Fruit fly (Drosophila melanogaster): Measurements from ENCODE around the gene Vsx1.

Vsx1 gene

dm6 chrX:5608472-5608871, 14.4 kb downstream of the Vsx1 start:
- no peak for TF ChIP-seq jim (GFP tag; optimal IDR thresholded peaks at IDR 0.05)
- TF ChIP-seq OdsH (GFP tag; optimal IDR thresholded peaks at IDR 0.05) = peak; percentile 51
- no peak for TF ChIP-seq Hr78 (GFP tag; optimal IDR thresholded peaks at IDR 0.05)
- TF ChIP-seq lola (GFP tag; optimal IDR thresholded peaks at IDR 0.05) = no peak
- TF ChIP-seq CG9705 (GFP tag; optimal IDR thresholded peaks at IDR 0.05) = no peak
- TF ChIP-seq h (GFP tag; optimal IDR thresholded peaks at IDR 0.05) = peak; percentile 22
- no peak for TF ChIP-seq brk (GFP tag; optimal IDR thresholded peaks at IDR 0.05)
- TF ChIP-seq Rel (GFP tag; optimal IDR thresholded peaks at IDR 0.05) = no peak
- TF ChIP-seq Rel (tag; optimal IDR thresholded peaks at IDR 0.05) = no peak
- peak; percentile 27 for TF ChIP-seq psq (GFP tag; optimal IDR thresholded peaks at IDR 0.05)
- TF ChIP-seq Hr83 (GFP tag; optimal IDR thresholded peaks at IDR 0.05; ENCODE audit: poor library complexity, severe bottlenecking) = no peak
- TF ChIP-seq usp (GFP tag; optimal IDR thresholded peaks at IDR 0.05) = no peak
- TF ChIP-seq fru (GFP tag; optimal IDR thresholded peaks at IDR 0.05) = peak; percentile 49
- peak; percentile 53 for TF ChIP-seq rgr (GFP tag; optimal IDR thresholded peaks at IDR 0.05)
- no peak for TF ChIP-seq Vsx2 (GFP tag; optimal IDR thresholded peaks at IDR 0.05; ENCODE audit: partially characterized antibody)
- no peak for TF ChIP-seq GATAd (GFP tag; optimal IDR thresholded peaks at IDR 0.05)
- TF ChIP-seq dl (GFP tag; optimal IDR thresholded peaks at IDR 0.05; ENCODE audit: insufficient read depth in 1 of 2, partially characterized antibody in 2 of 2) = no peak
- no peak for TF ChIP-seq Dfd (GFP tag; optimal IDR thresholded peaks at IDR 0.05)
- TF ChIP-seq ey (GFP tag; optimal IDR thresholded peaks at IDR 0.05) = peak; percentile 52
- TF ChIP-seq tai (GFP tag; optimal IDR thresholded peaks at IDR 0.05) = no peak
- TF ChIP-seq Hnf4 (GFP tag; optimal IDR thresholded peaks at IDR 0.05) = no peak
- no peak for TF ChIP-seq sage (GFP tag; optimal IDR thresholded peaks at IDR 0.05)
- TF ChIP-seq Mio (GFP tag; optimal IDR thresholded peaks at IDR 0.05) = no peak
- no peak for TF ChIP-seq sv (GFP tag; optimal IDR thresholded peaks at IDR 0.05)
- TF ChIP-seq dsf (GFP tag; optimal IDR thresholded peaks at IDR 0.05; ENCODE audit: borderline replicate concordance) = no peak
- peak; percentile 35 for TF ChIP-seq dmrt93B (GFP tag; optimal IDR thresholded peaks at IDR 0.05)
- no peak for TF ChIP-seq br (GFP tag; optimal IDR thresholded peaks at IDR 0.05)
- peak in 1 of 2 experiments; percentile 67 for TF ChIP-seq foxo (GFP tag; optimal IDR thresholded peaks at IDR 0.05)
- TF ChIP-seq CrebA (GFP tag; optimal IDR thresholded peaks at IDR 0.05; ENCODE audit: borderline replicate concordance) = no peak
- TF ChIP-seq Abd-B (GFP tag; optimal IDR thresholded peaks at IDR 0.05) = no peak
- TF ChIP-seq HLH106 (tag; optimal IDR thresholded peaks at IDR 0.05) = peak; percentile 20
- no peak for TF ChIP-seq CG32264 (GFP tag; optimal IDR thresholded peaks at IDR 0.05)
- no peak for TF ChIP-seq Myc (optimal IDR thresholded peaks at IDR 0.05)
- TF ChIP-seq Sp1 (GFP tag; optimal IDR thresholded peaks at IDR 0.05) = no peak
- no peak for TF ChIP-seq N (GFP tag; optimal IDR thresholded peaks at IDR 0.05)
- TF ChIP-seq pan (optimal IDR thresholded peaks at IDR 0.05) = no peak
- TF ChIP-seq Jra (GFP tag; optimal IDR thresholded peaks at IDR 0.05) = no peak
- TF ChIP-seq woc (GFP tag; optimal IDR thresholded peaks at IDR 0.05) = no peak

- TF ChIP-seq Myc (optimal IDR thresholded peaks at IDR 0.05) (no peak), Sp1 (GFP tag; optimal IDR thresholded peaks at IDR 0.05) (no peak), Jra (GFP tag; optimal IDR thresholded peaks at IDR 0.05) (no peak), Abd-B (GFP tag; optimal IDR thresholded peaks at IDR 0.05) (no peak), Hr78 (GFP tag; optimal IDR thresholded peaks at IDR 0.05) (no peak), dsf (GFP tag; optimal IDR thresholded peaks at IDR 0.05; ENCODE audit: borderline replicate concordance) (no peak), dl (GFP tag; optimal IDR thresholded peaks at IDR 0.05; ENCODE audit: insufficient read depth in 1 of 2, partially characterized antibody in 2 of 2) (no peak), CG9705 (GFP tag; optimal IDR thresholded peaks at IDR 0.05) (no peak), HLH106 (tag; optimal IDR thresholded peaks at IDR 0.05) (no peak)
Observed at dm6 chrX:5612977-5613376, 18.9 kb downstream of the Vsx1 start.

- TF ChIP-seq Vsx2 (GFP tag; optimal IDR thresholded peaks at IDR 0.05; ENCODE audit: partially characterized antibody) (no peak), HLH106 (tag; optimal IDR thresholded peaks at IDR 0.05) (no peak), CG32264 (GFP tag; optimal IDR thresholded peaks at IDR 0.05) (no peak), GATAd (GFP tag; optimal IDR thresholded peaks at IDR 0.05) (no peak), Rel (GFP tag; optimal IDR thresholded peaks at IDR 0.05) (no peak), Rel (tag; optimal IDR thresholded peaks at IDR 0.05) (no peak), Sp1 (GFP tag; optimal IDR thresholded peaks at IDR 0.05) (no peak)
Observed at dm6 chrX:5614367-5614766, 20.3 kb downstream of the Vsx1 start, which contains the start of gene CG34435. CG34435 (minus strand) TSS chrX:5614467.

All from whole organism, wandering third instar larva.